Worm (Caenorhabditis elegans) whole organism, young adult: Measurements from ENCODE around the gene srab-2.

Experiments
- akir-1 ChIP-seq: fragments of 200-800 bp; sonication (Bioruptor generic); optimal IDR thresholded peaks from 2 replicates; lab custom pipeline; 2018; ENCODE audit warnings: mild to moderate bottlenecking, missing genetic modification characterization, moderate library complexity, missing compliant biosample characterization
- lin-26 ChIP-seq: fragments of 200-800 bp; sonication (Bioruptor generic); IDR thresholded peaks from 2 replicates; pipeline ENCODE4 v1.3.6; 2022; ENCODE audit warnings: missing genetic modification reagents, missing genetic modification characterization, missing compliant biosample characterization

DNA sequence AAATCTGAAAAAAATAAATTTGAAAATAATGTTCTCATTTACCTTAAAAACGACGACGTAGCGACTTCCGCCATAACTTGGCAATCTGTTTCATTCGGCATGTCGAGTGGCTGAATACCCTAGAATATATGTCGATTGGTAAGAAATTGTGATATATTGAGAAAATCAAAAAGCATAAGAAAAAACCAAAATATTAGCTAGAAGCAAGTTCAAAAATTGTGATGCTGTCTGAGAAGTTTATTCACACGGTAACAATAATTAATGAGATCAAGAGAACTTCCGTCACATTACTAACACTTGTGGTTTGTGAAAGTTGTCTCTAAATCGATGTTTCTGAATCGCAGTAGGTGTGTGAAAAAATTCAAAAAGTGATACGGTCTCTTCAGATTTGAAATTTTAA is 2.8 kb downstream of the srab-2 start, which contains the start of gene srab-1:
- no peak for TF ChIP-seq akir-1
- no peak for TF ChIP-seq lin-26 (GFP tag; lab: Robert Waterston, UW)
